Fruit fly (Drosophila melanogaster) whole organism, embryonic: ENCODE data around the gene CG4594.

ENCODE experiments used
- CG10462 ChIP-seq: fragments of 200-800 bp; sonication (Bioruptor generic); optimal IDR thresholded peaks from 2 replicates; lab custom pipeline; 2016; ENCODE audit warnings: missing biosample characterization, missing genetic modification characterization
- CG1233 ChIP-seq: fragments of 200-800 bp; sonication (Bioruptor generic); optimal IDR thresholded peaks from 4 replicates; lab custom pipeline; 2018; ENCODE audit warnings: missing biosample characterization, mild to moderate bottlenecking, missing genetic modification characterization
- CG13123 ChIP-seq: fragments of 200-800 bp; sonication (Bioruptor generic); optimal IDR thresholded peaks from 2 replicates; lab custom pipeline; 2016; ENCODE audit warnings: missing biosample characterization, missing genetic modification characterization
- CG15514 ChIP-seq: fragments of 200-800 bp; sonication (Bioruptor generic); optimal IDR thresholded peaks from 3 replicates; lab custom pipeline; 2017; ENCODE audit warnings: missing biosample characterization, missing genetic modification characterization, mild to moderate bottlenecking, moderate library complexity, missing genetic modification reagents
- CG16813 ChIP-seq: fragments of 200-800 bp; sonication (Bioruptor generic); IDR thresholded peaks from 3 replicates; pipeline ENCODE4 v1.3.6; 2022; ENCODE audit warnings: missing biosample characterization, missing genetic modification characterization; ENCODE audit not compliant: partially characterized antibody
- CG16815 ChIP-seq: fragments of 200-800 bp; sonication (Bioruptor generic); optimal IDR thresholded peaks from 3 replicates; lab custom pipeline; 2017; ENCODE audit warnings: missing biosample characterization, mild to moderate bottlenecking, missing genetic modification characterization
- CG1792 ChIP-seq: fragments of 200-800 bp; sonication (Bioruptor generic); optimal IDR thresholded peaks from 2 replicates; lab custom pipeline; 2016; ENCODE audit warnings: missing biosample characterization, missing genetic modification characterization
- CG18262 ChIP-seq: fragments of 200-800 bp; optimal IDR thresholded peaks from 3 replicates; lab custom pipeline; 2019; ENCODE audit warnings: missing biosample characterization, mild to moderate bottlenecking, missing genetic modification characterization, moderate library complexity
- CG1832 ChIP-seq: fragments of 200-800 bp; sonication (Bioruptor generic); optimal IDR thresholded peaks from 2 replicates; lab custom pipeline; 2017; ENCODE audit warnings: missing biosample characterization, mild to moderate bottlenecking, missing genetic modification characterization, inconsistent platforms
- CG18599 ChIP-seq: fragments of 200-800 bp; sonication (Bioruptor generic); optimal IDR thresholded peaks from 3 replicates; lab custom pipeline; 2017; ENCODE audit warnings: missing biosample characterization, missing genetic modification characterization, mild to moderate bottlenecking, moderate library complexity, missing genetic modification reagents
- CG3838 ChIP-seq: fragments of 200-800 bp; sonication (Bioruptor generic); optimal IDR thresholded peaks from 3 replicates; lab custom pipeline; 2016; ENCODE audit warnings: missing biosample characterization, missing genetic modification characterization
- CG4730 ChIP-seq: fragments of 200-800 bp; sonication (Bioruptor generic); IDR thresholded peaks from 2 replicates; pipeline ENCODE4 v1.3.6; 2022; ENCODE audit warnings: missing biosample characterization, missing genetic modification characterization
- CG7839 ChIP-seq: fragments of 200-800 bp; sonication (Bioruptor generic); optimal IDR thresholded peaks from 3 replicates; lab custom pipeline; 2018; ENCODE audit warnings: missing biosample characterization, mild to moderate bottlenecking, missing genetic modification characterization, moderate library complexity
- CG8089 ChIP-seq: fragments of 200-800 bp; sonication (Bioruptor generic); optimal IDR thresholded peaks from 3 replicates; lab custom pipeline; 2016; ENCODE audit warnings: missing biosample characterization, missing genetic modification characterization
- CG9437 ChIP-seq: fragments of 200-800 bp; sonication (Bioruptor generic); optimal IDR thresholded peaks from 2 replicates; lab custom pipeline; 2018; ENCODE audit warnings: missing biosample characterization, mild to moderate bottlenecking, missing genetic modification characterization
- CkIIα-i1 ChIP-seq: fragments of 200-800 bp; sonication (Bioruptor generic); IDR thresholded peaks from 2 replicates; pipeline ENCODE4 v1.3.6; 2022; ENCODE audit warnings: missing biosample characterization, missing genetic modification characterization
- Dp ChIP-seq: fragments of 200-800 bp; sonication (Bioruptor generic); optimal IDR thresholded peaks from 2 replicates; lab custom pipeline; 2018; ENCODE audit warnings: missing biosample characterization, mild to moderate bottlenecking, missing genetic modification characterization, moderate library complexity
- Fer3 ChIP-seq: fragments of 200-800 bp; sonication (Bioruptor generic); optimal IDR thresholded peaks from 2 replicates; lab custom pipeline; 2018; ENCODE audit warnings: missing biosample characterization, mild to moderate bottlenecking, missing genetic modification characterization, moderate library complexity
- HLH3B ChIP-seq: fragments of 200-800 bp; sonication (Bioruptor generic); IDR thresholded peaks from 2 replicates; pipeline ENCODE4 v1.3.6; 2022; ENCODE audit warnings: missing biosample characterization, missing genetic modification characterization
- HmgZ ChIP-seq: fragments of 200-800 bp; sonication (Bioruptor generic); optimal IDR thresholded peaks from 2 replicates; lab custom pipeline; 2018; ENCODE audit warnings: missing biosample characterization, mild to moderate bottlenecking, missing genetic modification characterization
- Hr3 ChIP-seq: fragments of 200-800 bp; sonication (Bioruptor generic); optimal IDR thresholded peaks from 3 replicates; lab custom pipeline; 2016; ENCODE audit warnings: missing biosample characterization, missing genetic modification characterization
- Hr39 ChIP-seq: fragments of >200 bp; optimal IDR thresholded peaks from 2 replicates; lab custom pipeline; 2017
- Neu2 ChIP-seq: fragments of 200-800 bp; sonication (Bioruptor generic); optimal IDR thresholded peaks from 3 replicates; lab custom pipeline; 2016; ENCODE audit warnings: missing biosample characterization, missing genetic modification characterization, borderline replicate concordance
- Nf-YB ChIP-seq: fragments of 200-800 bp; sonication (Bioruptor generic); optimal IDR thresholded peaks from 3 replicates; lab custom pipeline; 2019; ENCODE audit warnings: missing biosample characterization, mild to moderate bottlenecking, missing genetic modification characterization, moderate library complexity
- Six4 ChIP-seq: fragments of 200-800 bp; sonication (Bioruptor generic); optimal IDR thresholded peaks from 2 replicates; lab custom pipeline; 2016; ENCODE audit warnings: missing biosample characterization, missing genetic modification characterization
- Sry-β ChIP-seq: fragments of 200-800 bp; sonication (Bioruptor generic); optimal IDR thresholded peaks from 2 replicates; lab custom pipeline; 2018; ENCODE audit warnings: missing biosample characterization, mild to moderate bottlenecking, missing genetic modification characterization, moderate library complexity
- Taf1 ChIP-seq: fragments of 200-800 bp; sonication (Bioruptor generic); IDR thresholded peaks from 2 replicates; pipeline ENCODE4 v1.3.6; 2022; ENCODE audit warnings: missing biosample characterization, missing genetic modification characterization
- ara ChIP-seq: fragments of 200-800 bp; sonication (Bioruptor generic); IDR thresholded peaks from 2 replicates; pipeline ENCODE4 v1.3.6; 2022; ENCODE audit warnings: missing biosample characterization, missing genetic modification characterization
- az2 ChIP-seq: fragments of 200-800 bp; sonication (Bioruptor generic); optimal IDR thresholded peaks from 3 replicates; lab custom pipeline; 2016; ENCODE audit warnings: missing biosample characterization, missing genetic modification characterization
- crol ChIP-seq: fragments of 200-800 bp; sonication (Bioruptor generic); IDR thresholded peaks from 2 replicates; pipeline ENCODE4 v1.3.6; 2022; ENCODE audit warnings: missing biosample characterization, missing genetic modification characterization
- dmrt11E ChIP-seq: fragments of 200-800 bp; sonication (Bioruptor generic); optimal IDR thresholded peaks from 3 replicates; lab custom pipeline; 2018; ENCODE audit warnings: missing biosample characterization, mild to moderate bottlenecking, missing genetic modification characterization, moderate library complexity
- dpn ChIP-seq, 2 experiments: fragments of 200-800 bp; sonication (Bioruptor generic); optimal IDR thresholded peaks; 3 replicates each; lab custom pipeline; 2016; ENCODE audit warnings: missing biosample characterization in 2 of 2, missing genetic modification characterization in 2 of 2
- fd102C ChIP-seq: fragments of 200-800 bp; sonication (Bioruptor generic); optimal IDR thresholded peaks from 2 replicates; lab custom pipeline; 2018; ENCODE audit warnings: missing biosample characterization, mild to moderate bottlenecking, missing genetic modification characterization, moderate library complexity
- fd64A ChIP-seq: fragments of 200-800 bp; sonication (Bioruptor generic); optimal IDR thresholded peaks from 3 replicates; lab custom pipeline; 2018; ENCODE audit warnings: missing biosample characterization, mild to moderate bottlenecking, missing genetic modification characterization
- gem ChIP-seq: fragments of 200-800 bp; sonication (Bioruptor generic); optimal IDR thresholded peaks from 2 replicates; lab custom pipeline; 2019; ENCODE audit warnings: missing biosample characterization, mild to moderate bottlenecking, missing genetic modification characterization, moderate library complexity
- gro ChIP-seq: fragments of 200-800 bp; sonication (Bioruptor generic); optimal IDR thresholded peaks from 2 replicates; lab custom pipeline; 2016; ENCODE audit warnings: missing biosample characterization, missing genetic modification characterization
- ham ChIP-seq: fragments of 200-800 bp; sonication (Bioruptor generic); IDR thresholded peaks from 2 replicates; pipeline ENCODE4 v1.3.6; 2022; ENCODE audit warnings: missing biosample characterization, missing genetic modification characterization
- her ChIP-seq: fragments of 200-800 bp; sonication (Bioruptor generic); optimal IDR thresholded peaks from 2 replicates; lab custom pipeline; 2016; ENCODE audit warnings: missing biosample characterization, missing genetic modification characterization
- ken ChIP-seq: fragments of 200-800 bp; sonication (Bioruptor generic); IDR thresholded peaks from 3 replicates; pipeline ENCODE4 v1.3.6; 2022; ENCODE audit warnings: missing biosample characterization, missing genetic modification characterization
- mirr ChIP-seq: fragments of 200-800 bp; sonication (Bioruptor generic); optimal IDR thresholded peaks from 3 replicates; lab custom pipeline; 2018; ENCODE audit warnings: missing biosample characterization, mild to moderate bottlenecking, missing genetic modification characterization
- peb ChIP-seq: fragments of 200-800 bp; sonication (Bioruptor generic); IDR thresholded peaks from 2 replicates; pipeline ENCODE4 v1.3.6; 2022; ENCODE audit warnings: missing biosample characterization, missing genetic modification characterization
- pros ChIP-seq: fragments of 200-800 bp; sonication (Bioruptor generic); optimal IDR thresholded peaks from 3 replicates; lab custom pipeline; 2019; ENCODE audit warnings: missing biosample characterization, mild to moderate bottlenecking, missing genetic modification characterization, moderate library complexity
- ranshi ChIP-seq: fragments of 200-800 bp; sonication (Bioruptor generic); IDR thresholded peaks from 2 replicates; pipeline ENCODE4 v1.3.6; 2022; ENCODE audit warnings: missing biosample characterization, missing genetic modification characterization
- sc ChIP-seq, 3 experiments: fragments of >200 bp in 2 of 3; fragments of 200-800 bp in 1 of 3; sonication (Bioruptor generic) in 1 of 3; optimal IDR thresholded peaks; 2 replicates in 2 of 3; 3 replicates in 1 of 3; lab custom pipeline; 2017; ENCODE audit warnings: mild to moderate bottlenecking in 1 of 3, missing biosample characterization in 1 of 3, missing genetic modification characterization in 1 of 3, missing genetic modification reagents in 1 of 3
- slbo ChIP-seq: fragments of 200-800 bp; sonication (Bioruptor generic); IDR thresholded peaks from 2 replicates; pipeline ENCODE4 v1.3.6; 2022; ENCODE audit warnings: missing biosample characterization, missing genetic modification characterization
- sob ChIP-seq: fragments of 200-800 bp; sonication (Bioruptor generic); IDR thresholded peaks from 2 replicates; pipeline ENCODE4 v1.3.6; 2022; ENCODE audit warnings: missing biosample characterization, missing genetic modification characterization
- sr ChIP-seq: fragments of 200-800 bp; sonication (Bioruptor generic); IDR thresholded peaks from 3 replicates; pipeline ENCODE4 v1.3.6; 2022; ENCODE audit warnings: missing biosample characterization, missing genetic modification characterization
- tll ChIP-seq, 2 experiments: fragments of 200-800 bp in 1 of 2; fragments of >200 bp in 1 of 2; sonication (Bioruptor generic) in 1 of 2; optimal IDR thresholded peaks; 2 replicates each; lab custom pipeline; 2017 to 2019; ENCODE audit warnings: missing biosample characterization in 2 of 2, missing genetic modification characterization in 2 of 2, mild to moderate bottlenecking in 1 of 2, moderate library complexity in 1 of 2
- usp ChIP-seq: fragments of >200 bp; optimal IDR thresholded peaks from 2 replicates; lab custom pipeline; 2017; ENCODE audit warnings: missing biosample characterization, missing genetic modification characterization
- vnd ChIP-seq: fragments of 200-800 bp; sonication (Bioruptor generic); IDR thresholded peaks from 3 replicates; pipeline ENCODE4 v1.3.6; 2022; ENCODE audit warnings: missing biosample characterization, missing genetic modification characterization; ENCODE audit not compliant: partially characterized antibody
- wek ChIP-seq: fragments of 200-800 bp; sonication (Bioruptor generic); optimal IDR thresholded peaks from 3 replicates; lab custom pipeline; 2018; ENCODE audit warnings: missing biosample characterization, mild to moderate bottlenecking, missing genetic modification characterization, moderate library complexity

CG4594 gene

DNA sequence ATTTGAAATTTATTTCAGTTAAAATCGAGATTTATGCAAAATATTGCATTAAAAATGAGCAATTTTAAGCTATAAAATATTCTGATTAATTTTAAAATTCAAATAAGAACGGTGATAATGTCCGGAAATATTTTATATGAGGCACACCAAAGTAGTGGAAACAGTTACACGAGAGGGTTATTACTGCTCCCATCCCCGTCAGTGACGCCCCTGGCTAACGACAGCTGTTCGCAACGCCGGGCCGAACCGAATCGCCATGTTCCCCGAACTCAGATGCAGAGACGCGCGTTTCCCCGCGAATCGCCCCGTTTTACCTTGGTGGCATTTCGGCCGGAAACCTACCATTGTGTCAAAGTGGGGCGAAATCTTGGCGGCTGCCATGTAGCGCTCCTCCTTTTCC lies 8.2 kb upstream of the CG4594 start (continued):
- TF ChIP-seq HmgZ (tag; lab: Kevin White, UChicago) = no peak
- no peak for TF ChIP-seq vnd (GFP tag; lab: Robert Waterston, UW)
- TF ChIP-seq Sry-β (GFP tag; lab: Kevin White, UChicago) = no peak
- no peak for TF ChIP-seq CG18262 (tag; lab: Kevin White, UChicago)
- peak; percentile 23; the same call in 1 of the 2 replicates for TF ChIP-seq sob (GFP tag; lab: Robert Waterston, UW)
- TF ChIP-seq ara (GFP tag; lab: Robert Waterston, UW) = peak; percentile 24
- no peak for TF ChIP-seq Hr3
- TF ChIP-seq CG3838 (GFP tag; lab: Kevin White, UChicago) = no peak
- TF ChIP-seq CG1233 (GFP tag; lab: Kevin White, UChicago) = no peak
- TF ChIP-seq HLH3B (GFP tag; lab: Robert Waterston, UW) = peak; percentile 38; the same call in 1 of the 2 replicates
- TF ChIP-seq Taf1 (GFP tag; lab: Robert Waterston, UW) = no peak
- peak; percentile 10 for TF ChIP-seq gem (tag; lab: Kevin White, UChicago)
- no peak for TF ChIP-seq Fer3 (tag; lab: Kevin White, UChicago)
- TF ChIP-seq sc (optimal IDR thresholded peaks at IDR 0.05; lab: Kevin White, UChicago) = no peak
- no peak for TF ChIP-seq sc (GFP tag; optimal IDR thresholded peaks at IDR 0.05; lab: Kevin White, UChicago)
- TF ChIP-seq CG16815 = no peak
- no peak for TF ChIP-seq tll (GFP tag; optimal IDR thresholded peaks at IDR 0.05; lab: Kevin White, UChicago)
- TF ChIP-seq Dp (GFP tag; lab: Kevin White, UChicago) = no peak
- TF ChIP-seq fd102C = no peak
- TF ChIP-seq peb (GFP tag; lab: Robert Waterston, UW) = no peak
- TF ChIP-seq CG13123 (GFP tag; lab: Kevin White, UChicago) = no peak
- no peak for TF ChIP-seq Six4 (GFP tag; lab: Kevin White, UChicago)
- TF ChIP-seq dmrt11E (tag; lab: Kevin White, UChicago) = no peak
- TF ChIP-seq slbo = peak; percentile 74
- TF ChIP-seq ham (GFP tag; lab: Robert Waterston, UW) = peak; percentile 17; the same call in 1 of the 2 replicates
- TF ChIP-seq Hr39 (lab: Kevin White, UChicago) = no peak
- no peak for TF ChIP-seq CG18599 (GFP tag; lab: Kevin White, UChicago)
- no peak for TF ChIP-seq sr (GFP tag; lab: Robert Waterston, UW)
- no peak for TF ChIP-seq CkIIα-i1 (GFP tag; lab: Robert Waterston, UW)
- TF ChIP-seq gro (GFP tag; lab: Kevin White, UChicago) = no peak
- no peak for TF ChIP-seq usp (GFP tag; lab: Kevin White, UChicago)
- TF ChIP-seq Nf-YB (GFP tag; lab: Kevin White, UChicago) = no peak
- TF ChIP-seq CG16813 (GFP tag; lab: Robert Waterston, UW) = no peak
- no peak for TF ChIP-seq mirr
- peak; percentile 34 for TF ChIP-seq CG15514 (GFP tag; lab: Kevin White, UChicago)
- TF ChIP-seq CG1832 (GFP tag; lab: Kevin White, UChicago) = no peak
- TF ChIP-seq CG4730 (GFP tag; lab: Robert Waterston, UW) = no peak
- no peak for TF ChIP-seq CG10462 (GFP tag; lab: Kevin White, UChicago)
- no peak for TF ChIP-seq CG1792
- no peak for TF ChIP-seq fd64A
- no peak for TF ChIP-seq her (GFP tag; lab: Kevin White, UChicago)
- TF ChIP-seq ranshi = 0 out of 2 replicates have a peak, but pooled peaks have one; percentile 31
- peak; percentile 26; the same call in 1 of the 3 replicates for TF ChIP-seq ken (GFP tag; lab: Robert Waterston, UW)
- TF ChIP-seq crol (GFP tag; lab: Robert Waterston, UW) = peak; percentile 28; the same call in 1 of the 2 replicates
- no peak for TF ChIP-seq pros (GFP tag; lab: Kevin White, UChicago)
- TF ChIP-seq CG8089 (GFP tag; lab: Kevin White, UChicago) = no peak
- no peak for TF ChIP-seq CG9437
- TF ChIP-seq wek (GFP tag; lab: Kevin White, UChicago) = no peak
- no peak for TF ChIP-seq az2 (GFP tag; lab: Kevin White, UChicago)
- TF ChIP-seq CG7839 (tag; lab: Kevin White, UChicago) = peak; percentile 25
- no peak for TF ChIP-seq Neu2 (GFP tag; lab: Kevin White, UChicago)
- peak; percentile 26 to 36 for TF ChIP-seq dpn (GFP tag; optimal IDR thresholded peaks at IDR 0.05; lab: Kevin White, UChicago)
